Worm (Caenorhabditis elegans) whole organism, L3 larva: ENCODE results near the gene fbxa-196.

ENCODE experiments used
- R02D3.7 ChIP-seq: fragments of 150-350 bp; optimal IDR thresholded peaks from 2 replicates; lab custom pipeline; 2014; ENCODE audit warnings: missing biosample characterization, missing genetic modification characterization
- aly-2 ChIP-seq: fragments of 150-350 bp; optimal IDR thresholded peaks from 2 replicates; lab custom pipeline; 2014; ENCODE audit warnings: missing biosample characterization, missing genetic modification characterization
- nhr-28 ChIP-seq: fragments of 150-350 bp; optimal IDR thresholded peaks from 2 replicates; lab custom pipeline; 2014; ENCODE audit warnings: missing biosample characterization, missing genetic modification characterization
- skn-1 ChIP-seq: fragments of 150-350 bp; optimal IDR thresholded peaks from 2 replicates; lab custom pipeline; 2014; ENCODE audit warnings: missing biosample characterization, missing genetic modification characterization
- tbx-2 ChIP-seq: sonication (generic microtip); optimal IDR thresholded peaks from 2 replicates; lab custom pipeline; 2016; ENCODE audit warnings: mild to moderate bottlenecking, missing genetic modification characterization, missing compliant biosample characterization
- unc-39 ChIP-seq: sonication (generic microtip); optimal IDR thresholded peaks from 4 replicates; lab custom pipeline; 2017; ENCODE audit warnings: missing biosample characterization, missing genetic modification characterization

DNA sequence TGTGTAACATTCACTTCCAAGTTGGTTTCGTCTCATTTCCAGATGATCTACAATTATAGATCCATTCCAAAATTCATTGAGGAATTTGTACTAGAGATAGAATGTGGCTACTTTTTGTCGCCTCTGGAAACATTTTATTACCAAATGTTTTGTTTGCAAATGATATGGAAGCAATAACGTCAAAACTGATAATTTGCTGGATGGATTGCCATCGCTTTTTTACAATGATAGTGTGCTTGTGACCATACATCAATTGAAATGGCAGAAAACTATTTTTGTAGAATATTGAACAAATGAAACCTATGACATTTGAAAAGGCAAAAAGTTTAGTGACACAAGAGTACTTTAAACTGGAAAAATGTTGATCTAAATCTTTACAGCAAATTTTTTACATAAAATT, 34.0 kb upstream of the fbxa-196 start:
- TF ChIP-seq unc-39 (tag; lab: Kevin White, UChicago) (no peak), nhr-28 (no peak), skn-1 (no peak), tbx-2 (tag; lab: Kevin White, UChicago) (no peak), aly-2 (tag; lab: Kevin White, UChicago) (no peak), R02D3.7 (tag; lab: Kevin White, UChicago) (no peak)
